Worm (Caenorhabditis elegans): ENCODE measurements around the gene F59B1.6.

DNA sequence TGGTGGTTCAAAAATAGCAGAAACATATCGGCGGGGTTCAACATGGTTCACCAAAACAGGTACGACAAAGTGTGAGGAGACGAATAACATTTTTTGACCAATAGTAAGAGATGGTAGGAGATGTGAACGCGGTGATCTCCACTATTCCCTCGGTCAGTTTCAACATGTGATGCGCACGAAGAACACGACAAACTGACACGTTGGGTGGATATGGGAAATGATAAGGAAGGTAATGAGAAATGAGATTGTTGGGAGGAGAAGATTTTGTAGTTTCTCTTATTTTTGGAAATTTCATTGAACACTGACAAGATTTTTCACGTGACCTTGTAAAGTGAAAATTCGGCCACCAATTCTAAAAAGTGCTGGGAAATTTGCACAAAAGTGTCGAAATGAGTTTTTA, 20.8 kb downstream of the F59B1.6 start:
- TF ChIP-seq unc-62 (GFP tag; optimal IDR thresholded peaks at IDR 0.05 in 1 of 2) (no peak), unc-62 (tag; optimal IDR thresholded peaks at IDR 0.05) (no peak), lin-15B (tag; optimal IDR thresholded peaks at IDR 0.05) (no peak), zip-2 (tag; optimal IDR thresholded peaks at IDR 0.05) (no peak), nhr-76 (tag; optimal IDR thresholded peaks at IDR 0.05) (no peak), fkh-10 (GFP tag; optimal IDR thresholded peaks at IDR 0.05) (no peak), mes-2 (tag; optimal IDR thresholded peaks at IDR 0.05; ENCODE audit: poor library complexity, severe bottlenecking) (no peak), hlh-30 (tag; optimal IDR thresholded peaks at IDR 0.05; ENCODE audit: insufficient read depth) (peak; percentile 35), lim-7 (GFP tag; IDR thresholded peaks at IDR 0.05) (no peak), R02D3.7 (tag; optimal IDR thresholded peaks at IDR 0.05) (no peak), ces-1 (GFP tag; optimal IDR thresholded peaks at IDR 0.05) (no peak), ztf-11 (tag; optimal IDR thresholded peaks at IDR 0.05) (no peak)

Data from whole organism, L4 larva.